Worm (Caenorhabditis elegans): ENCODE data around the gene nhr-120.

nhr-120 gene

DNA sequence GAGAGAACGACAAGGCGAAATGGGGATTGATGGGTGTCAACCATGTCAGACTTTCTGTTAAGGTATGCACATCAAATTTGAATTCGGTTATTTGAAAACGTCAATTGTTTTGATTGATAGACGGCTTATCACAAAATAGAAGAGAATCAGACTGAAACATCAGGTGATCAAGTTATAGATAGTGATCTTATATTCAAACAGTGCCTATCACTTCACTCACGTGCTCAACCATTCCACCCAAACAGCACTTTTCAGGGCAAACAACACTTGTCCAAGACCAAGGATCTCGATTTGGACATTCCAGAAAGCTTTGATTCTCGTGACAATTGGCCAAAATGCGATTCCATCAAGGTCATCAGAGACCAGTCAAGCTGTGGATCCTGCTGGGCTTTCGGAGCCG lies 32.8 kb downstream of the nhr-120 start (continued):
- TF ChIP-seq pax-3 (tag; optimal IDR thresholded peaks at IDR 0.05): no peak
- TF ChIP-seq irx-1 (tag; optimal IDR thresholded peaks at IDR 0.05): no peak
- TF ChIP-seq ces-1 (GFP tag; optimal IDR thresholded peaks at IDR 0.05): no peak
- no peak for TF ChIP-seq mab-9 (GFP tag; IDR thresholded peaks at IDR 0.05)
- TF ChIP-seq jun-1 (tag; optimal IDR thresholded peaks at IDR 0.05): no peak
- no peak for TF ChIP-seq unc-62 (GFP tag; optimal IDR thresholded peaks at IDR 0.05)
- no peak for TF ChIP-seq fkh-8 (tag; optimal IDR thresholded peaks at IDR 0.05)
- TF ChIP-seq blmp-1 (tag; optimal IDR thresholded peaks at IDR 0.05): no peak
- peak; percentile 2 for TF ChIP-seq pqm-1 (tag; optimal IDR thresholded peaks at IDR 0.05)
- TF ChIP-seq nhr-12 (tag; optimal IDR thresholded peaks at IDR 0.05): no peak
- TF ChIP-seq lin-13 (GFP tag; optimal IDR thresholded peaks at IDR 0.05): no peak
- no peak for TF ChIP-seq nhr-76 (tag; optimal IDR thresholded peaks at IDR 0.05)
- no peak for TF ChIP-seq nhr-11 (tag; optimal IDR thresholded peaks at IDR 0.05)
- TF ChIP-seq nhr-85 (tag): no peak
- no peak for TF ChIP-seq ets-5 (GFP tag; IDR thresholded peaks at IDR 0.05)

DNA sequence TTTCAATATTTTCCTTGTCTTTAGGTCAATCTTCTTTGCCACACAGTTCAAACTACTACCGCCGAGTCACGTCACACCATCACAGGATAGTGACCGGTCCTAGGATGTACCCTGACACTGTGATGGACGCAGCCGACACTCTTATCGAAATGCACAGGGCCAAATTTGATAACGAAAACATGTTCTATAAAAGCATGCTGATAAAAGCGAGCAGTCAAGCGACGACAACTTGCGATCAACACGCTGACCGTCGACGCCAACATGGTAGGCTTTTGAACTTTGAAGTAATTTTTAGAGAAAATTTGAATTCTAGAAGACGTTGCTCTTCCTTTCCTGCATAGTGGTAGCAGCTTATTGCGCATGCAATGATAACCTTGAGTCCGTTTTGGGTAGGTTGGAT lies 33.4 kb downstream of the nhr-120 start, which contains the start of gene cpr-6:
cpr-6 (plus strand) TSS at position 217 of the 400 bp plus-strand sequence.
- TF ChIP-seq skn-1 (tag; optimal IDR thresholded peaks at IDR 0.05) (no peak), lin-35 (GFP tag; optimal IDR thresholded peaks at IDR 0.05) (peak in 1 of 2 experiments; percentile 43), tlp-1 (tag; optimal IDR thresholded peaks at IDR 0.05) (no peak), nhr-28 (tag; optimal IDR thresholded peaks at IDR 0.05) (no peak), jun-1 (tag; optimal IDR thresholded peaks at IDR 0.05) (peak; percentile 5), mep-1 (tag; optimal IDR thresholded peaks at IDR 0.05) (no peak), nhr-11 (tag; optimal IDR thresholded peaks at IDR 0.05) (no peak), zag-1 (tag; optimal IDR thresholded peaks at IDR 0.05) (no peak), pax-3 (tag; optimal IDR thresholded peaks at IDR 0.05) (no peak), unc-62 (GFP tag; optimal IDR thresholded peaks at IDR 0.05) (no peak), elt-2 (tag; optimal IDR thresholded peaks at IDR 0.05) (peak; percentile 89), ztf-11 (tag; optimal IDR thresholded peaks at IDR 0.05) (no peak), efl-1 (optimal IDR thresholded peaks at IDR 0.05) (no peak), efl-1 (GFP tag; optimal IDR thresholded peaks at IDR 0.05 in 1 of 2) (peak in 1 of 2 experiments; percentile 73), nhr-19 (GFP tag; conservative IDR thresholded peaks at IDR 0.05) (no peak), fos-1 (tag; optimal IDR thresholded peaks at IDR 0.05) (no peak), mdl-1 (tag; optimal IDR thresholded peaks at IDR 0.05) (peak in 1 of 2 experiments; percentile 9), lin-14 (GFP tag; optimal IDR thresholded peaks at IDR 0.05) (peak; percentile 0), unc-130 (tag; optimal IDR thresholded peaks at IDR 0.05) (no peak), sup-37 (GFP tag; optimal IDR thresholded peaks at IDR 0.05) (no peak), dsc-1 (tag; optimal IDR thresholded peaks at IDR 0.05) (no peak), ama-1 (optimal IDR thresholded peaks at IDR 0.05) (no peak), pqm-1 (tag; optimal IDR thresholded peaks at IDR 0.05) (no peak), unc-86 (tag; optimal IDR thresholded peaks at IDR 0.05) (no peak), nhr-85 (tag) (no peak), snpc-4 (tag; optimal IDR thresholded peaks at IDR 0.05) (no peak)

DNA sequence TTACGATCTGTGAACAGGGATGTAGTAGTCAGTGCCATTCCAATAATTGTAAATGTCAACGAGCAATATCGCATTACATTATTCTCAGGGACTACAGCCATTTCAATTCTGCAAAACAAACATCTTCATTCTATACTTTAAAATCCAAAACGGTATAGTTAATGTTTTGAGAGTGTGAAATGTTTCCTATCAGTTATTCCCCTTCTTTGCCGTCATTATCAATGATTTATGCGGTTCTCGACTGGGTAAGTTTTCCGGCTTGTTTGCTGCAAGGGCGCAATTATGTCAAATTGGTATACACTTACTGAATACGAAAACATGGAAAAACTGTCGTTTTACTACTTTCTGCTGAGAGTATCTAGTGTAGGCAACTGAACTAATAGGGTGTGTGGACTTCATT lies 37.3 kb downstream of the nhr-120 start, which contains the start of gene F23G4.1:
F23G4.1 (minus strand) TSS at position 101 of the 400 bp plus-strand sequence.
- TF ChIP-seq unc-86 (tag; optimal IDR thresholded peaks at IDR 0.05): no peak
- TF ChIP-seq grh-1 (GFP tag; IDR thresholded peaks at IDR 0.05): no peak
- no peak for TF ChIP-seq mab-9 (GFP tag; IDR thresholded peaks at IDR 0.05)

DNA sequence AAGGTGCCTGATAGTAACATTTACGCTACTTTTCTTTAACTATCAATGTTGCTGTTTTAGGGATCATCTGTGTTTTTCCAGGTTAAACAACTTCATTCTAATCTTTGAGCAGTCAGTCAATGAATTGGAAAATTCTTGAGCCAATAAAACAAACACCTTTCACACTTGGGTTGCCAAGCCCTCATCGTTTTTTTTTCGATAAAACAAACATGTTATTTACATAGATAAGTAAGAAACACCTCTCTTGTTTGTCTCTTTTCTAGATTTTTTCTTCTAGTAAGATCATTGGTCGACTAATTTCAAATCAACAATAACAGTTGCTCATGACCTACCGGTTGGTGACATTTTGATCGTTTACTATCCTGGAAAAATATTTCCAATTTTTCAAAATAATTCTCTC lies 38.5 kb downstream of the nhr-120 start:
- no peak for TF ChIP-seq ets-5 (GFP tag; IDR thresholded peaks at IDR 0.05)
- no peak for TF ChIP-seq nhr-28 (tag; optimal IDR thresholded peaks at IDR 0.05)
- no peak for TF ChIP-seq snu-23 (GFP tag; optimal IDR thresholded peaks at IDR 0.05)
- TF ChIP-seq aly-2 (tag; optimal IDR thresholded peaks at IDR 0.05): no peak
- no peak for TF ChIP-seq unc-30 (tag; optimal IDR thresholded peaks at IDR 0.05)
- TF ChIP-seq ceh-90 (tag; optimal IDR thresholded peaks at IDR 0.05): no peak
- TF ChIP-seq lin-13 (GFP tag; optimal IDR thresholded peaks at IDR 0.05): no peak
- no peak for TF ChIP-seq efl-1 (optimal IDR thresholded peaks at IDR 0.05)
- TF ChIP-seq efl-1 (GFP tag; optimal IDR thresholded peaks at IDR 0.05 in 1 of 2): no peak
- TF ChIP-seq lin-14 (GFP tag; optimal IDR thresholded peaks at IDR 0.05): no peak
